Worm (Caenorhabditis elegans): Measurements from ENCODE around the gene hlh-10.

DNA sequence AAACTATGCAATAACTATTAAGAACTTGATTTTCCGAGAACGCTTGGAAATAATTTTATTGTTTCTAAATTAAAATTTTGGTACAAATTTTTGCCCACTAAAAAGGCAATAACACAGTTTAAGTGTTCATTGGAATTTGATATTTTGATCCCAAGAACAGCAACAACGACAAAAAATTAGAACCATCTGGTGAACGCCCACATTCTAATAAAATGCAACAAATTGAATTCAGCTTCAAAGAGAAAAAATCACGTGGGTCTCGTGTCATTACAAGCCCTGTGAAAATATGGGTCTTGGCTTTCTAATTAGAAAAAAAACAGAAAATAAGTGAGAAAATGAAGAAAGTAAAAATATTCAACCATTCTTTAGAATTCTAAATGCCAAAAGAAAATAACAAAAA is 10.2 kb downstream of the hlh-10 start:
- TF ChIP-seq nhr-25 (tag; optimal IDR thresholded peaks at IDR 0.05): no peak
- no peak for TF ChIP-seq ama-1 (optimal IDR thresholded peaks at IDR 0.05)

Data from whole organism, L2 larva.